Worm (Caenorhabditis elegans) whole organism, early embryonic: ENCODE measurements around the gene C16A3.2.

Source experiments
- ama-1 ChIP-seq: fragments of 150-350 bp; optimal IDR thresholded peaks from 2 replicates; lab custom pipeline; 2014
- flt-1 ChIP-seq: fragments of 200-800 bp; sonication (Bioruptor generic); IDR thresholded peaks from 2 replicates; pipeline ENCODE4 v1.3.6; 2022; ENCODE audit warnings: missing genetic modification characterization, missing compliant biosample characterization
- tbx-37 ChIP-seq: fragments of 200-800 bp; sonication (Bioruptor generic); conservative IDR thresholded peaks from 2 replicates; pipeline ENCODE4 v1.3.6; 2022; ENCODE audit warnings: missing genetic modification reagents, missing genetic modification characterization, missing compliant biosample characterization
- tra-4 ChIP-seq: sonication (generic microtip); optimal IDR thresholded peaks from 2 replicates; lab custom pipeline; 2017; ENCODE audit warnings: missing genetic modification characterization, missing compliant biosample characterization

DNA sequence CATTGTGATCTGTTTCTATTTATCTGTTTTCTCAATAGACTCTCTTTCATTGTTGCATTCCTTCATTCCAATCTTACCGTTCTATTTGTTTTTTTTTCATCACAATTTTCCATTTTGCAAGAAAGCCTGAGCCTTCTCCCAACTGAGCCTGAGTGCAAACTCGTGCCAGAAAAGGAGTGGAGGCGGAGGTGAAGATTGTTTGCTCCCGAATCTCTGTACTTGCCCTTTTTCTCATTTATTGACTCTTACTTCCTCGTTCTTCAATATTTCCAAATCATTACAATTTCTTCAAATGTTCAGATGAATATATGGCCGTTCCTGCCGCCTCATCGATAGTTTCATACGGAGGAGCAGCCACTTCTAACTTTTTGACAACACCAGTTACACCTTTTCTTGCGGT is 17.2 kb downstream of the C16A3.2 start, which contains the start of gene let-756:
- TF ChIP-seq ama-1 (no peak), flt-1 (no peak), tbx-37 (no peak), tra-4 (no peak)
